Fruit fly (Drosophila melanogaster) S2 (cell line): ENCODE measurements around the gene Hsc70-1.

Experiments
- CG8478 ChIP-seq: fragments of >200 bp; optimal IDR thresholded peaks from 2 replicates; lab custom pipeline; 2018
- CTCF ChIP-seq, 2 experiments: fragments of >200 bp; optimal IDR thresholded peaks; 2 replicates each; lab custom pipeline; 2018

Hsc70-1 gene

dm6 chr3L:13973377-13974111, at the start of gene Hsc70-1, which contains the start of gene CG13738:
TSS of gene Hsc70-1 (plus strand) at chr3L:13974061.
TSS of gene CG13738 (minus strand) at chr3L:13973477.
- TF ChIP-seq CTCF (optimal IDR thresholded peaks at IDR 0.05; lab: Kevin White, UChicago), result no peak
- TF ChIP-seq CG8478 (lab: Kevin White, UChicago), result no peak

- TF ChIP-seq CG8478 (lab: Kevin White, UChicago), result no peak
- TF ChIP-seq CTCF (optimal IDR thresholded peaks at IDR 0.05; lab: Kevin White, UChicago), result no peak
Measured at dm6 chr3L:13924646-13925045, 49.2 kb upstream of the Hsc70-1 start.

dm6 chr3L:13925117-13925726, 48.6 kb upstream of the Hsc70-1 start, which contains the start of gene Rgl:
TSS of gene Rgl (minus strand) at chr3L:13925335.
- TF ChIP-seq CTCF (optimal IDR thresholded peaks at IDR 0.05; lab: Kevin White, UChicago) (no peak), CG8478 (lab: Kevin White, UChicago) (no peak)

dm6 chr3L:13928769-13929594, 44.9 kb upstream of the Hsc70-1 start, which contains the start of the genes CG8833 and DCTN1-p150:
TSS of gene CG8833 (minus strand) at chr3L:13929000.
TSS of gene DCTN1-p150 (plus strand) at chr3L:13929387.
- TF ChIP-seq CTCF (optimal IDR thresholded peaks at IDR 0.05; lab: Kevin White, UChicago), result no peak
- no peak for TF ChIP-seq CG8478 (lab: Kevin White, UChicago)

dm6 chr3L:13934902-13935301, 39.0 kb upstream of the Hsc70-1 start:
- TF ChIP-seq CG8478 (lab: Kevin White, UChicago) (no peak), CTCF (optimal IDR thresholded peaks at IDR 0.05; lab: Kevin White, UChicago) (no peak)

dm6 chr3L:13936771-13937170, 37.1 kb upstream of the Hsc70-1 start:
- TF ChIP-seq CTCF (optimal IDR thresholded peaks at IDR 0.05; lab: Kevin White, UChicago) (no peak), CG8478 (lab: Kevin White, UChicago) (no peak)

dm6 chr3L:13938470-13939150, 35.3 kb upstream of the Hsc70-1 start:
- TF ChIP-seq CTCF (optimal IDR thresholded peaks at IDR 0.05; lab: Kevin White, UChicago) (no peak), CG8478 (lab: Kevin White, UChicago) (no peak)

- TF ChIP-seq CTCF (optimal IDR thresholded peaks at IDR 0.05; lab: Kevin White, UChicago) (no peak), CG8478 (lab: Kevin White, UChicago) (no peak)
Measured at dm6 chr3L:13939151-13939499, 34.7 kb upstream of the Hsc70-1 start, which contains the start of gene CG32137. TSS of gene CG32137 (plus strand) at chr3L:13939250.

- TF ChIP-seq CG8478 (lab: Kevin White, UChicago), result no peak
- no peak for TF ChIP-seq CTCF (optimal IDR thresholded peaks at IDR 0.05; lab: Kevin White, UChicago)
Measured at dm6 chr3L:13946003-13946402, 27.9 kb upstream of the Hsc70-1 start.

dm6 chr3L:13949440-13950066, 24.3 kb upstream of the Hsc70-1 start:
- TF ChIP-seq CTCF (optimal IDR thresholded peaks at IDR 0.05; lab: Kevin White, UChicago) (no peak), CG8478 (lab: Kevin White, UChicago) (no peak)

dm6 chr3L:13951564-13951963, 22.3 kb upstream of the Hsc70-1 start:
- TF ChIP-seq CTCF (optimal IDR thresholded peaks at IDR 0.05; lab: Kevin White, UChicago) (no peak), CG8478 (lab: Kevin White, UChicago) (no peak)

dm6 chr3L:13952484-13953048, 21.3 kb upstream of the Hsc70-1 start:
- TF ChIP-seq CG8478 (lab: Kevin White, UChicago), result no peak
- no peak for TF ChIP-seq CTCF (optimal IDR thresholded peaks at IDR 0.05; lab: Kevin White, UChicago)

dm6 chr3L:13956667-13957066, 17.2 kb upstream of the Hsc70-1 start:
- no peak for TF ChIP-seq CG8478 (lab: Kevin White, UChicago)
- TF ChIP-seq CTCF (optimal IDR thresholded peaks at IDR 0.05; lab: Kevin White, UChicago), result no peak
